1 fruit fly cellular context compared by ENCODE assay signal in genomic region chr3L:18192858-18193478, dm6.
TF ChIP-seq lines count a peak whose summit lies in the region.

No protein-coding gene starts in this region.

TF ChIP-seq in whole organism, embryonic, 481 proteins besides CTCF, POLR2A, EP300 and RAD21 (continued from another document and continues in another):
- TF ChIP-seq p53 (GFP tag; optimal IDR thresholded peaks at IDR 0.05; lab: Kevin White, UChicago): no peak
- TF ChIP-seq rib (GFP tag; IDR thresholded peaks at IDR 0.05; lab: Robert Waterston, UW): no peak
- no peak for TF ChIP-seq ash1 (GFP tag; optimal IDR thresholded peaks at IDR 0.05; lab: Kevin White, UChicago)
- no peak for TF ChIP-seq CHES-1-like (GFP tag; optimal IDR thresholded peaks at IDR 0.05; lab: Kevin White, UChicago)
- no peak for TF ChIP-seq CG17186 (GFP tag; optimal IDR thresholded peaks at IDR 0.05; lab: Kevin White, UChicago)
- TF ChIP-seq Hr3 (GFP tag; optimal IDR thresholded peaks at IDR 0.05; lab: Kevin White, UChicago): peak; percentile 81
- TF ChIP-seq bowl (GFP tag; IDR thresholded peaks at IDR 0.05; lab: Robert Waterston, UW): no peak
- no peak for TF ChIP-seq Oaz (GFP tag; IDR thresholded peaks at IDR 0.05; lab: Robert Waterston, UW)
- peak; percentile 30 for TF ChIP-seq jing (GFP tag; optimal IDR thresholded peaks at IDR 0.05; lab: Kevin White, UChicago)
- TF ChIP-seq org-1 (GFP tag; optimal IDR thresholded peaks at IDR 0.05; lab: Kevin White, UChicago): peak; percentile 75
- TF ChIP-seq gfzf (GFP tag; optimal IDR thresholded peaks at IDR 0.05; lab: Kevin White, UChicago): no peak
- peak; percentile 70 for TF ChIP-seq dysf (GFP tag; IDR thresholded peaks at IDR 0.05; lab: Robert Waterston, UW)
- TF ChIP-seq tll (GFP tag; optimal IDR thresholded peaks at IDR 0.05; lab: Kevin White, UChicago): peak in 1 of 2 experiments; percentile 24
- no peak for TF ChIP-seq Dref (GFP tag; IDR thresholded peaks at IDR 0.05; lab: Robert Waterston, UW)
- peak; percentile 74 for TF ChIP-seq slbo (GFP tag; IDR thresholded peaks at IDR 0.05; lab: Robert Waterston, UW)
- no peak for TF ChIP-seq CG14050 (GFP tag; IDR thresholded peaks at IDR 0.05; lab: Robert Waterston, UW)
- TF ChIP-seq CG4282 (GFP tag; optimal IDR thresholded peaks at IDR 0.05; lab: Kevin White, UChicago): no peak
- peak; percentile 60 for TF ChIP-seq ssp (GFP tag; IDR thresholded peaks at IDR 0.05; lab: Robert Waterston, UW)
- no peak for TF ChIP-seq CG16863 (GFP tag; optimal IDR thresholded peaks at IDR 0.05; lab: Kevin White, UChicago)
- peak; percentile 74 for TF ChIP-seq az2 (GFP tag; optimal IDR thresholded peaks at IDR 0.05; lab: Kevin White, UChicago)
- TF ChIP-seq ac (GFP tag; optimal IDR thresholded peaks at IDR 0.05; lab: Kevin White, UChicago): peak; percentile 54
- TF ChIP-seq psq (GFP tag; optimal IDR thresholded peaks at IDR 0.05; lab: Kevin White, UChicago): peak; percentile 33
- TF ChIP-seq CG15696 (tag; optimal IDR thresholded peaks at IDR 0.05; lab: Kevin White, UChicago): peak; percentile 94
- no peak for TF ChIP-seq ken (GFP tag; IDR thresholded peaks at IDR 0.05; lab: Robert Waterston, UW)
- peak in 1 of 2 experiments; percentile 6 for TF ChIP-seq Trl (optimal IDR thresholded peaks at IDR 0.05; lab: Kevin White, UChicago)
- no peak for TF ChIP-seq Trl (GFP tag; optimal IDR thresholded peaks at IDR 0.05; lab: Kevin White, UChicago)
- peak; percentile 77 for TF ChIP-seq twi (tag; optimal IDR thresholded peaks at IDR 0.05; lab: Kevin White, UChicago)
- peak; percentile 4 for TF ChIP-seq CG10543 (GFP tag; optimal IDR thresholded peaks at IDR 0.05; lab: Kevin White, UChicago)
- no peak for TF ChIP-seq Optix (GFP tag; IDR thresholded peaks at IDR 0.05; lab: Robert Waterston, UW)
- peak; percentile 30 for TF ChIP-seq cato (GFP tag; optimal IDR thresholded peaks at IDR 0.05; lab: Kevin White, UChicago; ENCODE audit: borderline replicate concordance)
- TF ChIP-seq Rfx (GFP tag; IDR thresholded peaks at IDR 0.05; lab: Robert Waterston, UW): peak; percentile 25; the same call in 1 of the 2 replicates
- TF ChIP-seq otp (GFP tag; IDR thresholded peaks at IDR 0.05; lab: Robert Waterston, UW): no peak
- peak; percentile 27 for TF ChIP-seq CG15073 (GFP tag; optimal IDR thresholded peaks at IDR 0.05; lab: Kevin White, UChicago)
- peak; percentile 50 for TF ChIP-seq kni (GFP tag; optimal IDR thresholded peaks at IDR 0.05; lab: Kevin White, UChicago)
- no peak for TF ChIP-seq ems (GFP tag; optimal IDR thresholded peaks at IDR 0.05; lab: Kevin White, UChicago)
- no peak for TF ChIP-seq gcm2 (GFP tag; optimal IDR thresholded peaks at IDR 0.05; lab: Kevin White, UChicago)
- TF ChIP-seq CG13123 (GFP tag; optimal IDR thresholded peaks at IDR 0.05; lab: Kevin White, UChicago): peak; percentile 22
- no peak; the same call in 1 of the 2 replicates for TF ChIP-seq Gsc (GFP tag; IDR thresholded peaks at IDR 0.05; lab: Robert Waterston, UW)
- peak; percentile 76 for TF ChIP-seq zfh1 (GFP tag; IDR thresholded peaks at IDR 0.05; lab: Robert Waterston, UW)
- TF ChIP-seq CG3995 (GFP tag; optimal IDR thresholded peaks at IDR 0.05; lab: Kevin White, UChicago): no peak
- TF ChIP-seq Hr39 (optimal IDR thresholded peaks at IDR 0.05; lab: Kevin White, UChicago): no peak
- TF ChIP-seq Nf-YC (tag; optimal IDR thresholded peaks at IDR 0.05; lab: Kevin White, UChicago): peak; percentile 40
- TF ChIP-seq odd (GFP tag; optimal IDR thresholded peaks at IDR 0.05; lab: Kevin White, UChicago): peak; percentile 70
- no peak for TF ChIP-seq ham (GFP tag; IDR thresholded peaks at IDR 0.05; lab: Robert Waterston, UW)
- TF ChIP-seq Med (GFP tag; lab: Kevin White, UChicago): peak; percentile 14
- TF ChIP-seq Ravus (GFP tag; IDR thresholded peaks at IDR 0.05; lab: Robert Waterston, UW): peak; percentile 13; the same call in 1 of the 2 replicates
- TF ChIP-seq phol (tag; optimal IDR thresholded peaks at IDR 0.05; lab: Kevin White, UChicago): peak; percentile 92
- TF ChIP-seq CG43689 (GFP tag; IDR thresholded peaks at IDR 0.05; lab: Robert Waterston, UW): no peak
- TF ChIP-seq her (GFP tag; optimal IDR thresholded peaks at IDR 0.05; lab: Kevin White, UChicago): no peak
- TF ChIP-seq dmrt99B (tag; optimal IDR thresholded peaks at IDR 0.05; lab: Kevin White, UChicago): peak; percentile 87
- peak; percentile 88 for TF ChIP-seq Blimp-1 (GFP tag; optimal IDR thresholded peaks at IDR 0.05; lab: Kevin White, UChicago)
- no peak for TF ChIP-seq CG6854 (GFP tag; optimal IDR thresholded peaks at IDR 0.05; lab: Kevin White, UChicago)
- TF ChIP-seq CG6254 (GFP tag; optimal IDR thresholded peaks at IDR 0.05; lab: Kevin White, UChicago): peak; percentile 82
- peak; percentile 62 for TF ChIP-seq al (GFP tag; IDR thresholded peaks at IDR 0.05; lab: Robert Waterston, UW)
- TF ChIP-seq luna (GFP tag; optimal IDR thresholded peaks at IDR 0.05; lab: Kevin White, UChicago): no peak
- peak; percentile 70 for TF ChIP-seq Chrac-16 (GFP tag; optimal IDR thresholded peaks at IDR 0.05; lab: Kevin White, UChicago)
- TF ChIP-seq Doc2 (GFP tag; IDR thresholded peaks at IDR 0.05; lab: Robert Waterston, UW): no peak
- no peak for TF ChIP-seq ato (GFP tag; IDR thresholded peaks at IDR 0.05; lab: Robert Waterston, UW; ENCODE audit: partially characterized antibody)
- TF ChIP-seq chm (GFP tag; IDR thresholded peaks at IDR 0.05; lab: Robert Waterston, UW): no peak
- peak; percentile 86 for TF ChIP-seq CG15601 (tag; optimal IDR thresholded peaks at IDR 0.05; lab: Kevin White, UChicago)
- peak; percentile 93 for TF ChIP-seq CG9727 (GFP tag; optimal IDR thresholded peaks at IDR 0.05; lab: Kevin White, UChicago)
- TF ChIP-seq CrebB (tag; optimal IDR thresholded peaks at IDR 0.05; lab: Kevin White, UChicago): peak; percentile 49
- TF ChIP-seq CG10959 (GFP tag; IDR thresholded peaks at IDR 0.05; lab: Robert Waterston, UW): peak; percentile 66; the same call in 1 of the 2 replicates
- TF ChIP-seq CG9437 (GFP tag; optimal IDR thresholded peaks at IDR 0.05; lab: Kevin White, UChicago): peak; percentile 72
- TF ChIP-seq CG8924 (tag; optimal IDR thresholded peaks at IDR 0.05; lab: Kevin White, UChicago): peak; percentile 91
- no peak; the same call in 1 of the 2 replicates for TF ChIP-seq CG3847 (GFP tag; IDR thresholded peaks at IDR 0.05; lab: Robert Waterston, UW)
- peak; percentile 58 for TF ChIP-seq ind (GFP tag; optimal IDR thresholded peaks at IDR 0.05; lab: Kevin White, UChicago)
- TF ChIP-seq sisA (GFP tag; IDR thresholded peaks at IDR 0.05; lab: Robert Waterston, UW): peak; percentile 67
- peak; percentile 62; the same call in 2 of the 3 replicates for TF ChIP-seq CG11695 (GFP tag; IDR thresholded peaks at IDR 0.05; lab: Robert Waterston, UW)
- no peak for TF ChIP-seq CG11398 (GFP tag; optimal IDR thresholded peaks at IDR 0.05; lab: Kevin White, UChicago)
- peak; percentile 43; the same call in 1 of the 2 replicates for TF ChIP-seq CG8765 (GFP tag; IDR thresholded peaks at IDR 0.05; lab: Robert Waterston, UW)
- no peak for TF ChIP-seq Neu2 (GFP tag; optimal IDR thresholded peaks at IDR 0.05; lab: Kevin White, UChicago; ENCODE audit: borderline replicate concordance)
- TF ChIP-seq CG9817 (tag; optimal IDR thresholded peaks at IDR 0.05; lab: Kevin White, UChicago): peak; percentile 60
- TF ChIP-seq eyg (GFP tag; optimal IDR thresholded peaks at IDR 0.05; lab: Kevin White, UChicago): no peak
- no peak for TF ChIP-seq Hmx (GFP tag; optimal IDR thresholded peaks at IDR 0.05; lab: Kevin White, UChicago)
- peak; percentile 42; the same call in 1 of the 2 replicates for TF ChIP-seq Ada2b (GFP tag; IDR thresholded peaks at IDR 0.05; lab: Robert Waterston, UW)
- TF ChIP-seq Hey (tag; optimal IDR thresholded peaks at IDR 0.05; lab: Kevin White, UChicago): no peak
- peak; percentile 46 for TF ChIP-seq kah (GFP tag; optimal IDR thresholded peaks at IDR 0.05; lab: Kevin White, UChicago)
- no peak for TF ChIP-seq Sin3A (optimal IDR thresholded peaks at IDR 0.05; lab: Kevin White, UChicago)
- no peak for TF ChIP-seq CG12744 (GFP tag; optimal IDR thresholded peaks at IDR 0.05; lab: Kevin White, UChicago)
- TF ChIP-seq CG10209 (GFP tag; optimal IDR thresholded peaks at IDR 0.05; lab: Kevin White, UChicago): peak; percentile 84
- TF ChIP-seq H15 (GFP tag; IDR thresholded peaks at IDR 0.05; lab: Robert Waterston, UW): no peak
- TF ChIP-seq ewg (GFP tag; optimal IDR thresholded peaks at IDR 0.05; lab: Kevin White, UChicago): peak; percentile 45
- TF ChIP-seq lilli (GFP tag; optimal IDR thresholded peaks at IDR 0.05; lab: Kevin White, UChicago): peak; percentile 1
- no peak for TF ChIP-seq CG8944 (GFP tag; optimal IDR thresholded peaks at IDR 0.05; lab: Kevin White, UChicago)
- TF ChIP-seq Dfd (GFP tag; optimal IDR thresholded peaks at IDR 0.05; lab: Kevin White, UChicago): no peak
- TF ChIP-seq CG2199 (GFP tag; IDR thresholded peaks at IDR 0.05; lab: Robert Waterston, UW): no peak
- TF ChIP-seq cg (GFP tag; optimal IDR thresholded peaks at IDR 0.05; lab: Kevin White, UChicago): no peak
- no peak for TF ChIP-seq Bdp1 (GFP tag; optimal IDR thresholded peaks at IDR 0.05; lab: Kevin White, UChicago)
- peak; percentile 19 for TF ChIP-seq Lhr (GFP tag; optimal IDR thresholded peaks at IDR 0.05; lab: Kevin White, UChicago)
- peak; percentile 62 for TF ChIP-seq CG30020 (tag; optimal IDR thresholded peaks at IDR 0.05; lab: Kevin White, UChicago)
- peak in 1 of 2 experiments; percentile 17 for TF ChIP-seq chif (GFP tag; optimal IDR thresholded peaks at IDR 0.05; lab: Kevin White, UChicago)
- peak; percentile 96 for TF ChIP-seq dmrt11E (tag; optimal IDR thresholded peaks at IDR 0.05; lab: Kevin White, UChicago)
- no peak for TF ChIP-seq CG9797 (GFP tag; optimal IDR thresholded peaks at IDR 0.05; lab: Kevin White, UChicago)
- no peak for TF ChIP-seq bbx (GFP tag; IDR thresholded peaks at IDR 0.05; lab: Robert Waterston, UW; ENCODE audit: partially characterized antibody)
- TF ChIP-seq dati (GFP tag; IDR thresholded peaks at IDR 0.05; lab: Robert Waterston, UW): no peak
- TF ChIP-seq CG33213 (GFP tag; optimal IDR thresholded peaks at IDR 0.05; lab: Kevin White, UChicago): no peak
- TF ChIP-seq hkb (optimal IDR thresholded peaks at IDR 0.05; lab: Kevin White, UChicago): no peak
- TF ChIP-seq hkb (GFP tag; IDR thresholded peaks at IDR 0.05; lab: Robert Waterston, UW): peak; percentile 72
- TF ChIP-seq D (optimal IDR thresholded peaks at IDR 0.05; lab: Kevin White, UChicago): no peak
- TF ChIP-seq D (GFP tag; optimal IDR thresholded peaks at IDR 0.05; lab: Kevin White, UChicago): peak; percentile 83
- TF ChIP-seq Doc3 (GFP tag; IDR thresholded peaks at IDR 0.05; lab: Robert Waterston, UW; ENCODE audit: partially characterized antibody): no peak
- TF ChIP-seq Camta (GFP tag; optimal IDR thresholded peaks at IDR 0.05; lab: Kevin White, UChicago): no peak
- peak; percentile 68 for TF ChIP-seq CG12659 (GFP tag; optimal IDR thresholded peaks at IDR 0.05; lab: Kevin White, UChicago)
- TF ChIP-seq onecut (GFP tag; IDR thresholded peaks at IDR 0.05; lab: Robert Waterston, UW): peak; percentile 50
- peak; percentile 38 for TF ChIP-seq CG15479 (GFP tag; optimal IDR thresholded peaks at IDR 0.05; lab: Kevin White, UChicago)
- no peak for TF ChIP-seq repo (GFP tag; optimal IDR thresholded peaks at IDR 0.05; lab: Kevin White, UChicago)
- no peak for TF ChIP-seq Bteb2 (GFP tag; optimal IDR thresholded peaks at IDR 0.05; lab: Kevin White, UChicago)
- peak; percentile 79 for TF ChIP-seq CG6813 (GFP tag; optimal IDR thresholded peaks at IDR 0.05; lab: Kevin White, UChicago)
- TF ChIP-seq Hand (GFP tag; optimal IDR thresholded peaks at IDR 0.05; lab: Kevin White, UChicago): peak; percentile 21
- TF ChIP-seq Eip74EF (GFP tag; optimal IDR thresholded peaks at IDR 0.05; lab: Kevin White, UChicago): peak in 1 of 2 experiments; percentile 64
- no peak for TF ChIP-seq CG8478 (optimal IDR thresholded peaks at IDR 0.05; lab: Kevin White, UChicago)
- peak; percentile 60 for TF ChIP-seq Xbp1 (GFP tag; optimal IDR thresholded peaks at IDR 0.05; lab: Kevin White, UChicago)
- peak; percentile 82 for TF ChIP-seq CG18599 (GFP tag; optimal IDR thresholded peaks at IDR 0.05; lab: Kevin White, UChicago)
- peak; percentile 3 for TF ChIP-seq pnt (GFP tag; optimal IDR thresholded peaks at IDR 0.05; lab: Kevin White, UChicago)
- no peak for TF ChIP-seq CG8089 (GFP tag; optimal IDR thresholded peaks at IDR 0.05; lab: Kevin White, UChicago)
- TF ChIP-seq croc (GFP tag; conservative IDR thresholded peaks at IDR 0.05; lab: Robert Waterston, UW): peak; percentile 82
- 0 out of 2 replicates have a peak, but pooled peaks have one; percentile 21 for TF ChIP-seq CG6272 (GFP tag; IDR thresholded peaks at IDR 0.05; lab: Robert Waterston, UW)
- TF ChIP-seq chinmo (GFP tag; IDR thresholded peaks at IDR 0.05; lab: Robert Waterston, UW; ENCODE audit: partially characterized antibody): no peak
- TF ChIP-seq CG4707 (GFP tag; optimal IDR thresholded peaks at IDR 0.05; lab: Kevin White, UChicago): no peak
- no peak for TF ChIP-seq nau (GFP tag; optimal IDR thresholded peaks at IDR 0.05; lab: Kevin White, UChicago)
- TF ChIP-seq CG16815 (GFP tag; optimal IDR thresholded peaks at IDR 0.05; lab: Kevin White, UChicago): peak; percentile 78
- no peak for TF ChIP-seq yki (optimal IDR thresholded peaks at IDR 0.05; lab: Kevin White, UChicago)
- TF ChIP-seq CG11504 (tag; optimal IDR thresholded peaks at IDR 0.05; lab: Kevin White, UChicago): peak; percentile 86
- TF ChIP-seq disco-r (GFP tag; optimal IDR thresholded peaks at IDR 0.05; lab: Kevin White, UChicago): no peak
- TF ChIP-seq pho (GFP tag; optimal IDR thresholded peaks at IDR 0.05; lab: Kevin White, UChicago): no peak
- no peak for TF ChIP-seq CG9876 (GFP tag; optimal IDR thresholded peaks at IDR 0.05; lab: Kevin White, UChicago)
- no peak for TF ChIP-seq schlank (tag; optimal IDR thresholded peaks at IDR 0.05; lab: Kevin White, UChicago)
- no peak for TF ChIP-seq aop (GFP tag; IDR thresholded peaks at IDR 0.05; lab: Robert Waterston, UW)
- TF ChIP-seq gsb (GFP tag; IDR thresholded peaks at IDR 0.05; lab: Robert Waterston, UW): no peak
- TF ChIP-seq kay (GFP tag; optimal IDR thresholded peaks at IDR 0.05; lab: Kevin White, UChicago): peak; percentile 36
- peak; percentile 53 for TF ChIP-seq CG10462 (GFP tag; optimal IDR thresholded peaks at IDR 0.05; lab: Kevin White, UChicago)
- TF ChIP-seq B-H2 (GFP tag; optimal IDR thresholded peaks at IDR 0.05; lab: Kevin White, UChicago): no peak
- no peak for TF ChIP-seq usp (GFP tag; optimal IDR thresholded peaks at IDR 0.05; lab: Kevin White, UChicago)
- peak; percentile 88 for TF ChIP-seq trem (tag; optimal IDR thresholded peaks at IDR 0.05; lab: Kevin White, UChicago)
